Fruit fly (Drosophila melanogaster): ENCODE measurements around the gene cDIP.
A peak's percentile ranks its signal among the peaks of the same experiment; 100 is the strongest.

The cDIP gene

DNA sequence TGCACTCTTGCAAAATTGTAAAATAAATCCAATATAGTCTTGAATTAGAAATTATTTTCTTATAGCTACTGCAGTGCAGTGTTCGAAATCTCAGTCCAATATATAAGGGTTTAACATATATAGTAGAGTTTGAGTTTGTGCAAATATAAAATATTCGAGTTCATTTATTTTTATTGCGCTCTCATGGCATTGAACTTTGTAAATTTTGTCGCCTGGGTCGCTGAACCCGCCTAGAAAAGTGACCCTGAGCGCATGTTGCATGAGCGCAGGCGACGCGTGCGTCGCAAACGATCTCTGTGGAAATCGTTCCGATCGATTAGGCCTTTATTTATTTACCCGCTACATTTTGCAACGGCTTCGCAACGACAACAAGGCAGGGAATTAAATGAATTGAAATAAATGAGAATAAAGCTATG lies 39.1 kb upstream of the cDIP start (continued):
- TF ChIP-seq eg (GFP tag; IDR thresholded peaks at IDR 0.05) (peak; percentile 75), CG4318 (GFP tag; optimal IDR thresholded peaks at IDR 0.05) (peak; percentile 67), salr (GFP tag; optimal IDR thresholded peaks at IDR 0.05) (peak; percentile 44 to 54), ss (GFP tag; optimal IDR thresholded peaks at IDR 0.05) (peak; percentile 35 to 37), CG32006 (GFP tag; optimal IDR thresholded peaks at IDR 0.05) (peak; percentile 88), Eip93F (GFP tag; optimal IDR thresholded peaks at IDR 0.05) (peak; percentile 58), achi (GFP tag; optimal IDR thresholded peaks at IDR 0.05) (peak; percentile 76), Hr38 (GFP tag; optimal IDR thresholded peaks at IDR 0.05) (no peak), pdm3 (GFP tag; optimal IDR thresholded peaks at IDR 0.05) (peak; percentile 77), Met (GFP tag; optimal IDR thresholded peaks at IDR 0.05) (peak; percentile 62), CG8119 (GFP tag; IDR thresholded peaks at IDR 0.05) (peak; percentile 81), dac (GFP tag; optimal IDR thresholded peaks at IDR 0.05) (peak; percentile 39), Sox14 (GFP tag; optimal IDR thresholded peaks at IDR 0.05) (peak; percentile 62), CG6808 (GFP tag; optimal IDR thresholded peaks at IDR 0.05) (peak; percentile 8), CG34406 (GFP tag; optimal IDR thresholded peaks at IDR 0.05) (peak; percentile 26), CG6276 (GFP tag; optimal IDR thresholded peaks at IDR 0.05) (peak; percentile 46), CG11902 (GFP tag; optimal IDR thresholded peaks at IDR 0.05) (peak; percentile 20), fkh (GFP tag; optimal IDR thresholded peaks at IDR 0.05) (no peak), esn (GFP tag; optimal IDR thresholded peaks at IDR 0.05) (peak; percentile 73), CG3032 (tag; optimal IDR thresholded peaks at IDR 0.05) (peak; percentile 49), Sox15 (GFP tag; optimal IDR thresholded peaks at IDR 0.05) (peak; percentile 25), spab (GFP tag; optimal IDR thresholded peaks at IDR 0.05) (peak; percentile 56), Ets21C (GFP tag; optimal IDR thresholded peaks at IDR 0.05) (no peak), Smox (GFP tag; optimal IDR thresholded peaks at IDR 0.05) (peak; percentile 56), CG6854 (GFP tag; optimal IDR thresholded peaks at IDR 0.05) (no peak), CG6792 (GFP tag; optimal IDR thresholded peaks at IDR 0.05) (peak; percentile 58), CG8632 (GFP tag; optimal IDR thresholded peaks at IDR 0.05) (peak; percentile 72), topi (GFP tag; optimal IDR thresholded peaks at IDR 0.05) (peak; percentile 55), cyc (GFP tag; optimal IDR thresholded peaks at IDR 0.05) (peak; percentile 37), Gug (GFP tag; IDR thresholded peaks at IDR 0.05) (peak; percentile 67), fd85E (GFP tag; optimal IDR thresholded peaks at IDR 0.05) (no peak), CG11294 (GFP tag; IDR thresholded peaks at IDR 0.05) (peak; percentile 64; the same call in 1 of the 2 replicates), svp (GFP tag) (peak; percentile 93), CG31627 (GFP tag; optimal IDR thresholded peaks at IDR 0.05) (peak; percentile 62), Lpt (GFP tag; optimal IDR thresholded peaks at IDR 0.05) (peak; percentile 35), Hr39 (GFP tag; optimal IDR thresholded peaks at IDR 0.05) (peak; percentile 63), CG8319 (GFP tag; optimal IDR thresholded peaks at IDR 0.05) (peak; percentile 23), fd59A (GFP tag; optimal IDR thresholded peaks at IDR 0.05) (peak; percentile 47)

- TF ChIP-seq Hr4 (GFP tag; optimal IDR thresholded peaks at IDR 0.05) (peak; percentile 1), fkh (GFP tag; optimal IDR thresholded peaks at IDR 0.05) (peak; percentile 67), Eip78C (GFP tag) (peak; percentile 55), CG6163 (GFP tag; IDR thresholded peaks at IDR 0.05) (peak; percentile 37; the same call in 1 of the 3 replicates), vri (GFP tag; optimal IDR thresholded peaks at IDR 0.05) (peak; percentile 13), svp (GFP tag) (peak; percentile 81), CG10631 (GFP tag; optimal IDR thresholded peaks at IDR 0.05) (no peak), lz (GFP tag; optimal IDR thresholded peaks at IDR 0.05) (no peak), eg (GFP tag; IDR thresholded peaks at IDR 0.05) (peak; percentile 48; the same call in 1 of the 3 replicates), achi (GFP tag; optimal IDR thresholded peaks at IDR 0.05) (no peak), CG6854 (GFP tag; optimal IDR thresholded peaks at IDR 0.05) (no peak)
These were observed 38.4 kb upstream of the cDIP start for dm6 chr3R:21199085-21199899.
